Fruit fly (Drosophila melanogaster) whole organism, embryonic: Measurements from ENCODE around the gene lbl.

Experiments
- Aef1 ChIP-seq: fragments of 200-800 bp; sonication (Bioruptor generic); IDR thresholded peaks from 3 replicates; pipeline ENCODE4 v1.3.6; 2022; ENCODE audit warnings: missing biosample characterization, missing genetic modification characterization
- Atf3 ChIP-seq: fragments of 200-800 bp; sonication (Bioruptor generic); optimal IDR thresholded peaks from 3 replicates; lab custom pipeline; 2016; ENCODE audit warnings: missing biosample characterization, missing genetic modification characterization
- CG10274 ChIP-seq: fragments of 200-800 bp; sonication (Bioruptor generic); optimal IDR thresholded peaks from 3 replicates; lab custom pipeline; 2017; ENCODE audit warnings: missing biosample characterization, mild to moderate bottlenecking, missing genetic modification characterization
- CG10366 ChIP-seq: fragments of 200-800 bp; sonication (Bioruptor generic); IDR thresholded peaks from 2 replicates; pipeline ENCODE4 v1.3.6; 2022; ENCODE audit warnings: missing biosample characterization, missing genetic modification characterization
- CG10543 ChIP-seq: fragments of 200-800 bp; sonication (Bioruptor generic); optimal IDR thresholded peaks from 3 replicates; lab custom pipeline; 2017; ENCODE audit warnings: missing biosample characterization, mild to moderate bottlenecking, missing genetic modification characterization, moderate library complexity
- CG11398 ChIP-seq: fragments of 200-800 bp; sonication (Bioruptor generic); optimal IDR thresholded peaks from 2 replicates; lab custom pipeline; 2016; ENCODE audit warnings: missing biosample characterization, missing genetic modification characterization
- CG11504 ChIP-seq: fragments of 200-800 bp; sonication (Bioruptor generic); optimal IDR thresholded peaks from 3 replicates; lab custom pipeline; 2019; ENCODE audit warnings: missing biosample characterization, mild to moderate bottlenecking, missing genetic modification characterization, moderate library complexity
- CG14667 ChIP-seq: fragments of 200-800 bp; sonication (Bioruptor generic); IDR thresholded peaks from 2 replicates; pipeline ENCODE4 v1.3.6; 2022; ENCODE audit warnings: missing biosample characterization, missing genetic modification characterization
- CG14965 ChIP-seq: fragments of 200-800 bp; sonication (Bioruptor generic); optimal IDR thresholded peaks from 2 replicates; lab custom pipeline; 2016; ENCODE audit warnings: missing biosample characterization, missing genetic modification characterization, borderline replicate concordance
- CG15073 ChIP-seq: fragments of 200-800 bp; sonication (Bioruptor generic); optimal IDR thresholded peaks from 2 replicates; lab custom pipeline; 2016; ENCODE audit warnings: missing biosample characterization, missing genetic modification characterization
- CG15514 ChIP-seq: fragments of 200-800 bp; sonication (Bioruptor generic); optimal IDR thresholded peaks from 3 replicates; lab custom pipeline; 2017; ENCODE audit warnings: missing biosample characterization, missing genetic modification characterization, mild to moderate bottlenecking, moderate library complexity, missing genetic modification reagents
- CG17612 ChIP-seq: fragments of 200-800 bp; sonication (Bioruptor generic); IDR thresholded peaks from 2 replicates; pipeline ENCODE4 v1.3.6; 2022; ENCODE audit warnings: missing biosample characterization, missing genetic modification characterization
- CG1792 ChIP-seq: fragments of 200-800 bp; sonication (Bioruptor generic); optimal IDR thresholded peaks from 2 replicates; lab custom pipeline; 2016; ENCODE audit warnings: missing biosample characterization, missing genetic modification characterization
- CG1832 ChIP-seq: fragments of 200-800 bp; sonication (Bioruptor generic); optimal IDR thresholded peaks from 2 replicates; lab custom pipeline; 2017; ENCODE audit warnings: missing biosample characterization, mild to moderate bottlenecking, missing genetic modification characterization, inconsistent platforms
- CG18476 ChIP-seq: fragments of 200-800 bp; sonication (Bioruptor generic); optimal IDR thresholded peaks from 2 replicates; lab custom pipeline; 2016; ENCODE audit warnings: missing biosample characterization, mild to moderate bottlenecking, missing genetic modification characterization
- CG2678 ChIP-seq: fragments of 200-800 bp; sonication (Bioruptor generic); optimal IDR thresholded peaks from 3 replicates; lab custom pipeline; 2019; ENCODE audit warnings: missing biosample characterization, mild to moderate bottlenecking, missing genetic modification characterization, moderate library complexity
- CG30403 ChIP-seq: fragments of 200-800 bp; sonication (Bioruptor generic); optimal IDR thresholded peaks from 3 replicates; lab custom pipeline; 2016; ENCODE audit warnings: missing biosample characterization, missing genetic modification characterization
- CG31365 ChIP-seq: fragments of 200-800 bp; sonication (Bioruptor generic); optimal IDR thresholded peaks from 2 replicates; lab custom pipeline; 2018; ENCODE audit warnings: missing biosample characterization, mild to moderate bottlenecking, missing genetic modification characterization
- CG34376 ChIP-seq: fragments of 200-800 bp; sonication (Bioruptor generic); optimal IDR thresholded peaks from 2 replicates; lab custom pipeline; 2018; ENCODE audit warnings: missing biosample characterization, mild to moderate bottlenecking, missing genetic modification characterization
- CG3995 ChIP-seq: fragments of 200-800 bp; sonication (Bioruptor generic); optimal IDR thresholded peaks from 3 replicates; lab custom pipeline; 2016; ENCODE audit warnings: missing biosample characterization, missing genetic modification characterization
- CG4360 ChIP-seq: fragments of 200-800 bp; sonication (Bioruptor generic); IDR thresholded peaks from 2 replicates; pipeline ENCODE4 v1.3.6; 2022; ENCODE audit warnings: missing biosample characterization, missing genetic modification characterization
- CG43689 ChIP-seq: fragments of 200-800 bp; sonication (Bioruptor generic); IDR thresholded peaks from 2 replicates; pipeline ENCODE4 v1.3.6; 2022; ENCODE audit warnings: missing biosample characterization, missing genetic modification characterization
- CG6654 ChIP-seq: fragments of 200-800 bp; sonication (Bioruptor generic); optimal IDR thresholded peaks from 2 replicates; lab custom pipeline; 2017; ENCODE audit warnings: missing biosample characterization, mild to moderate bottlenecking, missing genetic modification characterization
- CG6689 ChIP-seq: fragments of 200-800 bp; sonication (Bioruptor generic); IDR thresholded peaks from 2 replicates; pipeline ENCODE4 v1.3.6; 2022; ENCODE audit warnings: missing biosample characterization, missing genetic modification characterization
- CG7839 ChIP-seq: fragments of 200-800 bp; sonication (Bioruptor generic); optimal IDR thresholded peaks from 3 replicates; lab custom pipeline; 2018; ENCODE audit warnings: missing biosample characterization, mild to moderate bottlenecking, missing genetic modification characterization, moderate library complexity
- CG9215 ChIP-seq: fragments of 200-800 bp; sonication (Bioruptor generic); IDR thresholded peaks from 2 replicates; pipeline ENCODE4 v1.3.6; 2022; ENCODE audit warnings: missing biosample characterization, missing genetic modification characterization
- CG9817 ChIP-seq: fragments of 200-800 bp; sonication (Bioruptor generic); optimal IDR thresholded peaks from 2 replicates; lab custom pipeline; 2018; ENCODE audit warnings: missing biosample characterization, mild to moderate bottlenecking, missing genetic modification characterization, moderate library complexity
- CkIIα-i1 ChIP-seq: fragments of 200-800 bp; sonication (Bioruptor generic); IDR thresholded peaks from 2 replicates; pipeline ENCODE4 v1.3.6; 2022; ENCODE audit warnings: missing biosample characterization, missing genetic modification characterization
- Dek ChIP-seq: fragments of 200-800 bp; sonication (Bioruptor generic); optimal IDR thresholded peaks from 3 replicates; lab custom pipeline; 2019; ENCODE audit warnings: missing biosample characterization, mild to moderate bottlenecking, missing genetic modification characterization, moderate library complexity
- E2f1 ChIP-seq: fragments of 200-800 bp; sonication (Bioruptor generic); IDR thresholded peaks from 2 replicates; pipeline ENCODE4 v1.3.6; 2022; ENCODE audit warnings: missing biosample characterization, missing genetic modification characterization
- Gsc ChIP-seq: fragments of 200-800 bp; sonication (Bioruptor generic); IDR thresholded peaks from 2 replicates; pipeline ENCODE4 v1.3.6; 2022; ENCODE audit warnings: missing biosample characterization, missing genetic modification characterization
- Hand ChIP-seq: fragments of 200-800 bp; sonication (Bioruptor generic); optimal IDR thresholded peaks from 2 replicates; lab custom pipeline; 2017; ENCODE audit warnings: mild to moderate bottlenecking, missing biosample characterization, missing genetic modification reagents, missing genetic modification characterization
- Lim3 ChIP-seq: fragments of 200-800 bp; sonication (Bioruptor generic); IDR thresholded peaks from 2 replicates; pipeline ENCODE4 v1.3.6; 2022; ENCODE audit warnings: missing biosample characterization, missing genetic modification characterization
- MBD-R2 ChIP-seq: fragments of 200-800 bp; sonication (Bioruptor generic); IDR thresholded peaks from 2 replicates; pipeline ENCODE4 v1.3.6; 2022; ENCODE audit warnings: missing biosample characterization, missing genetic modification characterization
- Meics ChIP-seq: fragments of 200-800 bp; sonication (Bioruptor generic); optimal IDR thresholded peaks from 2 replicates; lab custom pipeline; 2017; ENCODE audit warnings: missing biosample characterization, mild to moderate bottlenecking, missing genetic modification characterization
- NFAT ChIP-seq: fragments of 200-800 bp; sonication (Bioruptor generic); IDR thresholded peaks from 2 replicates; pipeline ENCODE4 v1.3.6; 2022; ENCODE audit warnings: missing biosample characterization, missing genetic modification characterization
- NK7.1 ChIP-seq: fragments of 200-800 bp; sonication (Bioruptor generic); optimal IDR thresholded peaks from 3 replicates; lab custom pipeline; 2016; ENCODE audit warnings: missing biosample characterization, missing genetic modification characterization
- Oli ChIP-seq: fragments of 200-800 bp; sonication (Bioruptor generic); optimal IDR thresholded peaks from 2 replicates; lab custom pipeline; 2018; ENCODE audit warnings: missing biosample characterization, mild to moderate bottlenecking, missing genetic modification characterization, moderate library complexity
- Six4 ChIP-seq: fragments of 200-800 bp; sonication (Bioruptor generic); optimal IDR thresholded peaks from 2 replicates; lab custom pipeline; 2016; ENCODE audit warnings: missing biosample characterization, missing genetic modification characterization
- YL-1 ChIP-seq: fragments of 200-800 bp; sonication (Bioruptor generic); optimal IDR thresholded peaks from 3 replicates; lab custom pipeline; 2017; ENCODE audit warnings: missing biosample characterization, mild to moderate bottlenecking, missing genetic modification characterization
- bowl ChIP-seq: fragments of 200-800 bp; sonication (Bioruptor generic); IDR thresholded peaks from 2 replicates; pipeline ENCODE4 v1.3.6; 2022; ENCODE audit warnings: missing biosample characterization, missing genetic modification characterization
- crc ChIP-seq: fragments of 200-800 bp; sonication (Bioruptor generic); optimal IDR thresholded peaks from 2 replicates; lab custom pipeline; 2016; ENCODE audit warnings: missing biosample characterization, missing genetic modification characterization
- crp ChIP-seq, 2 experiments: fragments of 200-800 bp; sonication (Bioruptor generic); optimal IDR thresholded peaks; 2 replicates in 1 of 2; 3 replicates in 1 of 2; lab custom pipeline; 2017; ENCODE audit warnings: missing biosample characterization in 2 of 2, missing genetic modification characterization in 2 of 2, mild to moderate bottlenecking in 1 of 2, moderate library complexity in 1 of 2
- da ChIP-seq: fragments of 200-800 bp; sonication (Bioruptor generic); optimal IDR thresholded peaks from 2 replicates; lab custom pipeline; 2016; ENCODE audit warnings: missing biosample characterization, missing genetic modification characterization
- h ChIP-seq: fragments of >200 bp; optimal IDR thresholded peaks from 2 replicates; lab custom pipeline; 2017
- hbn ChIP-seq: fragments of 200-800 bp; sonication (Bioruptor generic); IDR thresholded peaks from 2 replicates; pipeline ENCODE4 v1.3.6; 2022; ENCODE audit warnings: missing biosample characterization, missing genetic modification characterization; ENCODE audit not compliant: partially characterized antibody
- ind ChIP-seq: fragments of 200-800 bp; sonication (Bioruptor generic); optimal IDR thresholded peaks from 3 replicates; lab custom pipeline; 2016; ENCODE audit warnings: missing biosample characterization, missing genetic modification characterization
- inv ChIP-seq: fragments of 200-800 bp; sonication (Bioruptor generic); IDR thresholded peaks from 2 replicates; pipeline ENCODE4 v1.3.6; 2022; ENCODE audit warnings: missing biosample characterization, missing genetic modification characterization; ENCODE audit not compliant: partially characterized antibody
- lab ChIP-seq: fragments of 200-800 bp; sonication (Bioruptor generic); optimal IDR thresholded peaks from 3 replicates; lab custom pipeline; 2017; ENCODE audit warnings: missing biosample characterization, missing genetic modification characterization, mild to moderate bottlenecking, moderate library complexity, missing genetic modification reagents
- odd ChIP-seq: fragments of 200-800 bp; sonication (Bioruptor generic); optimal IDR thresholded peaks from 2 replicates; lab custom pipeline; 2017; ENCODE audit warnings: missing biosample characterization, mild to moderate bottlenecking, missing genetic modification characterization
- salm ChIP-seq: fragments of 200-800 bp; sonication (Bioruptor generic); optimal IDR thresholded peaks from 2 replicates; lab custom pipeline; 2018; ENCODE audit warnings: missing biosample characterization, mild to moderate bottlenecking, missing genetic modification characterization
- wek ChIP-seq: fragments of 200-800 bp; sonication (Bioruptor generic); optimal IDR thresholded peaks from 3 replicates; lab custom pipeline; 2018; ENCODE audit warnings: missing biosample characterization, mild to moderate bottlenecking, missing genetic modification characterization, moderate library complexity

The lbl gene

dm6 chr3R:21376331-21376761, 57.6 kb downstream of the lbl start (continued):
- TF ChIP-seq Six4 (no peak), crp (GFP tag; optimal IDR thresholded peaks at IDR 0.05; lab: Kevin White, UChicago) (no peak), CG43689 (GFP tag; lab: Robert Waterston, UW) (no peak), CG9215 (no peak), NFAT (GFP tag; lab: Robert Waterston, UW) (no peak), h (no peak), Meics (GFP tag; lab: Kevin White, UChicago) (no peak), wek (GFP tag; lab: Kevin White, UChicago) (peak; percentile 59), CG1792 (GFP tag; lab: Kevin White, UChicago) (no peak), CG6689 (GFP tag; lab: Robert Waterston, UW) (no peak), Lim3 (GFP tag; lab: Robert Waterston, UW) (no peak), Gsc (GFP tag; lab: Robert Waterston, UW) (no peak), CG15073 (GFP tag; lab: Kevin White, UChicago) (no peak), Hand (GFP tag; lab: Kevin White, UChicago) (peak; percentile 49), CG6654 (GFP tag; lab: Kevin White, UChicago) (no peak), inv (GFP tag; lab: Robert Waterston, UW) (no peak), CG2678 (tag; lab: Kevin White, UChicago) (no peak), CkIIα-i1 (GFP tag; lab: Robert Waterston, UW) (no peak), ind (GFP tag; lab: Kevin White, UChicago) (no peak), CG9817 (no peak), CG4360 (GFP tag; lab: Robert Waterston, UW) (peak; percentile 73), salm (no peak), lab (GFP tag; lab: Kevin White, UChicago) (no peak), E2f1 (GFP tag; lab: Robert Waterston, UW) (peak; percentile 71; the same call in 1 of the 2 replicates), CG18476 (GFP tag; lab: Kevin White, UChicago) (no peak), CG30403 (GFP tag; lab: Kevin White, UChicago) (no peak), Atf3 (GFP tag; lab: Kevin White, UChicago) (no peak), YL-1 (GFP tag; lab: Kevin White, UChicago) (peak; percentile 99), CG10274 (GFP tag; lab: Kevin White, UChicago) (no peak), CG10543 (GFP tag; lab: Kevin White, UChicago) (peak; percentile 93), da (GFP tag; lab: Kevin White, UChicago) (no peak), Aef1 (0 out of 3 replicates have a peak, but pooled peaks have one; percentile 17), NK7.1 (GFP tag; lab: Kevin White, UChicago) (peak; percentile 31), CG10366 (GFP tag; lab: Robert Waterston, UW) (no peak), CG31365 (tag; lab: Kevin White, UChicago) (peak; percentile 38), hbn (GFP tag; lab: Robert Waterston, UW) (peak; percentile 52; the same call in 1 of the 2 replicates), MBD-R2 (GFP tag; lab: Robert Waterston, UW) (peak; percentile 34; the same call in 1 of the 2 replicates), Oli (no peak), Dek (tag; lab: Kevin White, UChicago) (no peak), CG17612 (no peak), CG15514 (GFP tag; lab: Kevin White, UChicago) (peak; percentile 57), bowl (GFP tag; lab: Robert Waterston, UW) (no peak), CG34376 (peak; percentile 87), CG11504 (tag; lab: Kevin White, UChicago) (no peak), odd (peak; percentile 48), crc (GFP tag; lab: Kevin White, UChicago) (no peak), CG7839 (tag; lab: Kevin White, UChicago) (peak; percentile 18), CG14667 (GFP tag; lab: Robert Waterston, UW) (no peak), CG3995 (GFP tag; lab: Kevin White, UChicago) (no peak), CG14965 (GFP tag; lab: Kevin White, UChicago) (no peak), CG1832 (GFP tag; lab: Kevin White, UChicago) (peak; percentile 96), CG11398 (GFP tag; lab: Kevin White, UChicago) (no peak)
